Worm (Caenorhabditis elegans) whole organism, early embryonic: ENCODE measurements around the gene hsp-17.

Experiments
- B0310.2 ChIP-seq: sonication (generic microtip); optimal IDR thresholded peaks from 2 replicates; lab custom pipeline; 2016; ENCODE audit warnings: mild to moderate bottlenecking, missing genetic modification characterization, missing compliant biosample characterization
- F13C5.2 ChIP-seq: sonication (generic microtip); optimal IDR thresholded peaks from 2 replicates; lab custom pipeline; 2017; ENCODE audit warnings: mild to moderate bottlenecking, missing genetic modification characterization, inconsistent platforms, missing compliant biosample characterization
- aly-1 ChIP-seq: sonication (generic microtip); optimal IDR thresholded peaks from 2 replicates; lab custom pipeline; 2016; ENCODE audit warnings: missing genetic modification characterization, missing compliant biosample characterization
- ama-1 ChIP-seq: fragments of 150-350 bp; optimal IDR thresholded peaks from 2 replicates; lab custom pipeline; 2014
- ceh-13 ChIP-seq: fragments of 200-800 bp; sonication (Bioruptor generic); optimal IDR thresholded peaks from 2 replicates; lab custom pipeline; 2018; ENCODE audit warnings: mild to moderate bottlenecking, missing genetic modification characterization, missing compliant biosample characterization
- ceh-36 ChIP-seq: sonication (generic microtip); optimal IDR thresholded peaks from 2 replicates; lab custom pipeline; 2016; ENCODE audit warnings: missing genetic modification characterization, inconsistent platforms, missing compliant biosample characterization
- ets-7 ChIP-seq: sonication (generic microtip); optimal IDR thresholded peaks from 2 replicates; lab custom pipeline; 2016; ENCODE audit warnings: missing genotype, missing genetic modification characterization, missing compliant biosample characterization
- flt-1 ChIP-seq: fragments of 200-800 bp; sonication (Bioruptor generic); IDR thresholded peaks from 2 replicates; pipeline ENCODE4 v1.3.6; 2022; ENCODE audit warnings: missing genetic modification characterization, missing compliant biosample characterization
- hmbx-1 ChIP-seq: sonication (generic microtip); optimal IDR thresholded peaks from 2 replicates; lab custom pipeline; 2016; ENCODE audit warnings: mild to moderate bottlenecking, missing genetic modification characterization, missing compliant biosample characterization
- hmg-4 ChIP-seq: fragments of 200-800 bp; sonication (Bioruptor generic); optimal IDR thresholded peaks from 2 replicates; lab custom pipeline; 2018; ENCODE audit warnings: mild to moderate bottlenecking, missing genetic modification characterization, missing compliant biosample characterization
- hnd-1 ChIP-seq: sonication (generic microtip); optimal IDR thresholded peaks from 2 replicates; lab custom pipeline; 2016; ENCODE audit warnings: missing genetic modification characterization, missing compliant biosample characterization
- pes-1 ChIP-seq: fragments of 200-800 bp; sonication (Bioruptor generic); IDR thresholded peaks from 2 replicates; pipeline ENCODE4 v1.3.6; 2022; ENCODE audit warnings: missing genetic modification reagents, missing genetic modification characterization, missing compliant biosample characterization
- scrt-1 ChIP-seq: fragments of 200-800 bp; sonication (Bioruptor generic); IDR thresholded peaks from 2 replicates; pipeline ENCODE4 v1.3.6; 2022; ENCODE audit warnings: missing genetic modification characterization, missing compliant biosample characterization
- sea-1 ChIP-seq: fragments of 200-800 bp; sonication (Bioruptor generic); conservative IDR thresholded peaks from 2 replicates; pipeline ENCODE4 v1.3.6; 2022; ENCODE audit warnings: missing genetic modification characterization, missing compliant biosample characterization
- tbx-11 ChIP-seq: fragments of 200-800 bp; sonication (Bioruptor generic); IDR thresholded peaks from 2 replicates; pipeline ENCODE4 v1.3.6; 2022; ENCODE audit warnings: missing genetic modification characterization, missing compliant biosample characterization
- tbx-37 ChIP-seq: fragments of 200-800 bp; sonication (Bioruptor generic); conservative IDR thresholded peaks from 2 replicates; pipeline ENCODE4 v1.3.6; 2022; ENCODE audit warnings: missing genetic modification reagents, missing genetic modification characterization, missing compliant biosample characterization
- tra-4 ChIP-seq: sonication (generic microtip); optimal IDR thresholded peaks from 2 replicates; lab custom pipeline; 2017; ENCODE audit warnings: missing genetic modification characterization, missing compliant biosample characterization

Gene hsp-17

ce11 chrV:8400808-8401207 lies 15.1 kb upstream of the hsp-17 start:
- TF ChIP-seq flt-1 (GFP tag; lab: Robert Waterston, UW), result no peak
- no peak for TF ChIP-seq scrt-1 (GFP tag; lab: Robert Waterston, UW)
- TF ChIP-seq ceh-36 (tag; lab: Kevin White, UChicago), result no peak
- TF ChIP-seq hmg-4 (GFP tag; lab: Kevin White, UChicago), result no peak
- no peak for TF ChIP-seq aly-1 (tag; lab: Kevin White, UChicago)
- TF ChIP-seq ets-7 (tag; lab: Kevin White, UChicago), result no peak
- TF ChIP-seq ceh-13 (GFP tag; lab: Kevin White, UChicago), result no peak
- TF ChIP-seq F13C5.2 (tag; lab: Kevin White, UChicago), result no peak
- no peak for TF ChIP-seq tra-4 (tag; lab: Kevin White, UChicago)
- TF ChIP-seq tbx-37 (GFP tag; lab: Robert Waterston, UW), result no peak
- no peak for TF ChIP-seq hnd-1
- TF ChIP-seq sea-1, result no peak
- TF ChIP-seq hmbx-1 (tag; lab: Kevin White, UChicago), result no peak

- TF ChIP-seq tbx-11 (no peak), hmg-4 (GFP tag; lab: Kevin White, UChicago) (no peak), flt-1 (GFP tag; lab: Robert Waterston, UW) (no peak), tbx-37 (GFP tag; lab: Robert Waterston, UW) (no peak), ceh-36 (tag; lab: Kevin White, UChicago) (no peak), pes-1 (GFP tag; lab: Robert Waterston, UW) (no peak), tra-4 (tag; lab: Kevin White, UChicago) (no peak), sea-1 (no peak), hnd-1 (no peak), F13C5.2 (tag; lab: Kevin White, UChicago) (no peak), B0310.2 (tag; lab: Kevin White, UChicago) (no peak), ama-1 (lab: Kevin White, UChicago) (no peak), ets-7 (tag; lab: Kevin White, UChicago) (no peak), scrt-1 (GFP tag; lab: Robert Waterston, UW) (no peak), hmbx-1 (tag; lab: Kevin White, UChicago) (no peak), aly-1 (tag; lab: Kevin White, UChicago) (no peak), ceh-13 (GFP tag; lab: Kevin White, UChicago) (no peak)
These were observed 8.7 kb upstream of the hsp-17 start, which contains the start of the genes pho-6 and F52E1.3 for ce11 chrV:8394357-8394850. Gene pho-6, minus strand, starts transcription at chrV:8394457. Gene F52E1.3, plus strand, starts transcription at chrV:8394800.

- TF ChIP-seq hmg-4 (GFP tag; lab: Kevin White, UChicago) (no peak), aly-1 (tag; lab: Kevin White, UChicago) (no peak), sea-1 (no peak), ama-1 (lab: Kevin White, UChicago) (no peak), tra-4 (tag; lab: Kevin White, UChicago) (no peak), hmbx-1 (tag; lab: Kevin White, UChicago) (no peak), scrt-1 (GFP tag; lab: Robert Waterston, UW) (no peak), hnd-1 (no peak), ceh-13 (GFP tag; lab: Kevin White, UChicago) (no peak), flt-1 (GFP tag; lab: Robert Waterston, UW) (no peak), ceh-36 (tag; lab: Kevin White, UChicago) (no peak), B0310.2 (tag; lab: Kevin White, UChicago) (no peak), pes-1 (GFP tag; lab: Robert Waterston, UW) (no peak)
These were observed 3.6 kb upstream of the hsp-17 start for ce11 chrV:8389307-8389706.

- no peak for TF ChIP-seq tbx-37 (GFP tag; lab: Robert Waterston, UW)
- TF ChIP-seq hmg-4 (GFP tag; lab: Kevin White, UChicago), result no peak
- no peak for TF ChIP-seq flt-1 (GFP tag; lab: Robert Waterston, UW)
- no peak for TF ChIP-seq ceh-13 (GFP tag; lab: Kevin White, UChicago)
- TF ChIP-seq B0310.2 (tag; lab: Kevin White, UChicago), result no peak
- TF ChIP-seq hmbx-1 (tag; lab: Kevin White, UChicago), result no peak
- no peak for TF ChIP-seq ets-7 (tag; lab: Kevin White, UChicago)
- no peak for TF ChIP-seq aly-1 (tag; lab: Kevin White, UChicago)
- TF ChIP-seq scrt-1 (GFP tag; lab: Robert Waterston, UW), result no peak
- no peak for TF ChIP-seq sea-1
- TF ChIP-seq tbx-11, result no peak
These were observed 1.3 kb upstream of the hsp-17 start, which contains the start of gene gcy-7 for ce11 chrV:8387056-8387455. Gene gcy-7, plus strand, starts transcription at chrV:8387356.

- TF ChIP-seq tbx-37 (GFP tag; lab: Robert Waterston, UW) (no peak), ets-7 (tag; lab: Kevin White, UChicago) (no peak), sea-1 (no peak), ceh-13 (GFP tag; lab: Kevin White, UChicago) (no peak), pes-1 (GFP tag; lab: Robert Waterston, UW) (no peak), aly-1 (tag; lab: Kevin White, UChicago) (no peak)
These were observed 920 bp downstream of the hsp-17 start for ce11 chrV:8384809-8385208.

- no peak for TF ChIP-seq sea-1
- no peak for TF ChIP-seq tra-4 (tag; lab: Kevin White, UChicago)
- TF ChIP-seq pes-1 (GFP tag; lab: Robert Waterston, UW), result no peak
- TF ChIP-seq ceh-36 (tag; lab: Kevin White, UChicago), result no peak
- TF ChIP-seq scrt-1 (GFP tag; lab: Robert Waterston, UW), result no peak
- TF ChIP-seq B0310.2 (tag; lab: Kevin White, UChicago), result no peak
- TF ChIP-seq aly-1 (tag; lab: Kevin White, UChicago), result no peak
- no peak for TF ChIP-seq ets-7 (tag; lab: Kevin White, UChicago)
- TF ChIP-seq tbx-11, result no peak
- TF ChIP-seq hnd-1, result no peak
- no peak for TF ChIP-seq ama-1 (lab: Kevin White, UChicago)
- no peak for TF ChIP-seq flt-1 (GFP tag; lab: Robert Waterston, UW)
- TF ChIP-seq F13C5.2 (tag; lab: Kevin White, UChicago), result no peak
- TF ChIP-seq tbx-37 (GFP tag; lab: Robert Waterston, UW), result no peak
- no peak for TF ChIP-seq hmbx-1 (tag; lab: Kevin White, UChicago)
These were observed 2.0 kb downstream of the hsp-17 start, which contains the start of gene F52E1.14 for ce11 chrV:8383716-8384115. Gene F52E1.14, plus strand, starts transcription at chrV:8383922.

ce11 chrV:8380076-8380475 lies 5.7 kb downstream of the hsp-17 start:
- TF ChIP-seq tbx-11 (no peak), B0310.2 (tag; lab: Kevin White, UChicago) (no peak), aly-1 (tag; lab: Kevin White, UChicago) (no peak), ets-7 (tag; lab: Kevin White, UChicago) (no peak), hmg-4 (GFP tag; lab: Kevin White, UChicago) (no peak), hnd-1 (no peak)
